Worm (Caenorhabditis elegans) whole organism, L4 larva: ENCODE measurements around the gene glr-2.

ENCODE experiments used
- F10B5.3 ChIP-seq: sonication (generic microtip); optimal IDR thresholded peaks from 2 replicates; lab custom pipeline; 2016; ENCODE audit warnings: mild to moderate bottlenecking, missing genetic modification characterization, missing compliant biosample characterization
- F26F4.8 ChIP-seq: fragments of 200-800 bp; sonication (Bioruptor generic); conservative IDR thresholded peaks from 2 replicates; pipeline ENCODE4 v1.3.6; 2022; ENCODE audit warnings: missing genetic modification characterization, missing compliant biosample characterization
- F49E8.2 ChIP-seq: sonication (generic microtip); optimal IDR thresholded peaks from 2 replicates; lab custom pipeline; 2016; ENCODE audit warnings: missing compliant biosample characterization, mild to moderate bottlenecking, missing genetic modification characterization, borderline replicate concordance
- T20F7.1 ChIP-seq: fragments of 200-800 bp; sonication (Bioruptor generic); optimal IDR thresholded peaks from 2 replicates; lab custom pipeline; 2018; ENCODE audit warnings: mild to moderate bottlenecking, missing genetic modification characterization, missing compliant biosample characterization
- T26A8.4 ChIP-seq: fragments of 200-800 bp; sonication (Bioruptor generic); IDR thresholded peaks from 2 replicates; pipeline ENCODE4 v1.3.6; 2022; ENCODE audit warnings: missing genetic modification characterization, missing compliant biosample characterization
- Y105C5A.15 ChIP-seq: fragments of 200-800 bp; sonication (Bioruptor generic); IDR thresholded peaks from 2 replicates; pipeline ENCODE4 v1.3.6; 2022; ENCODE audit warnings: missing genetic modification characterization, missing compliant biosample characterization
- Y48G9A.11 ChIP-seq: fragments of 200-800 bp; sonication (Bioruptor generic); IDR thresholded peaks from 2 replicates; pipeline ENCODE4 v1.3.6; 2022; ENCODE audit warnings: missing genetic modification reagents, missing genetic modification characterization, missing compliant biosample characterization
- Y75B8A.6 ChIP-seq: fragments of 200-800 bp; sonication (Bioruptor generic); IDR thresholded peaks from 2 replicates; pipeline ENCODE4 v1.3.6; 2022; ENCODE audit warnings: missing genetic modification reagents, missing genetic modification characterization, missing compliant biosample characterization
- ama-1 ChIP-seq: fragments of 150-350 bp; optimal IDR thresholded peaks from 2 replicates; lab custom pipeline; 2014; ENCODE audit warnings: inconsistent platforms, mixed read lengths
- ceh-20 ChIP-seq: fragments of 200-800 bp; sonication (Bioruptor generic); IDR thresholded peaks from 2 replicates; pipeline ENCODE4 v1.3.6; 2022; ENCODE audit warnings: missing genetic modification reagents, missing genetic modification characterization, missing compliant biosample characterization
- ceh-32 ChIP-seq: sonication (generic microtip); optimal IDR thresholded peaks from 2 replicates; lab custom pipeline; 2016; ENCODE audit warnings: mild to moderate bottlenecking, missing genetic modification characterization, missing compliant biosample characterization; ENCODE audit not compliant: poor library complexity
- ceh-44 ChIP-seq: fragments of 200-800 bp; sonication (Bioruptor generic); IDR thresholded peaks from 2 replicates; pipeline ENCODE4 v1.3.6; 2022; ENCODE audit warnings: missing genetic modification reagents, missing genetic modification characterization, missing compliant biosample characterization
- ceh-82 ChIP-seq: sonication (generic microtip); optimal IDR thresholded peaks from 2 replicates; lab custom pipeline; 2017; ENCODE audit warnings: missing biosample characterization, missing genetic modification characterization
- cey-2 ChIP-seq: sonication (generic microtip); optimal IDR thresholded peaks from 3 replicates; lab custom pipeline; 2017; ENCODE audit warnings: missing genetic modification characterization, mild to moderate bottlenecking, missing compliant biosample characterization, antibody characterized with exemption, borderline replicate concordance; ENCODE audit not compliant: insufficient read depth
- ctbp-1 ChIP-seq: fragments of 200-800 bp; sonication (Bioruptor generic); IDR thresholded peaks from 2 replicates; pipeline ENCODE4 v1.3.6; 2022; ENCODE audit warnings: missing genetic modification reagents, missing genetic modification characterization, missing compliant biosample characterization
- dmd-8 ChIP-seq: fragments of 200-800 bp; sonication (Bioruptor generic); IDR thresholded peaks from 2 replicates; pipeline ENCODE4 v1.3.6; 2022; ENCODE audit warnings: missing genetic modification characterization, missing compliant biosample characterization
- gei-8 ChIP-seq: fragments of 200-800 bp; sonication (Bioruptor generic); optimal IDR thresholded peaks from 2 replicates; lab custom pipeline; 2018; ENCODE audit warnings: mild to moderate bottlenecking, missing genetic modification characterization, missing compliant biosample characterization
- hif-1 ChIP-seq, 2 experiments: sonication (generic microtip); optimal IDR thresholded peaks; 2 replicates each; lab custom pipeline; 2016 to 2017; ENCODE audit warnings: missing compliant biosample characterization in 2 of 2, missing genetic modification characterization in 2 of 2, missing genetic modification reagents in 2 of 2, missing genotype in 2 of 2, mild to moderate bottlenecking in 1 of 2
- hlh-30 ChIP-seq: sonication (generic microtip); optimal IDR thresholded peaks from 2 replicates; lab custom pipeline; 2017; ENCODE audit warnings: antibody characterized with exemption, mild to moderate bottlenecking, missing genetic modification characterization, missing compliant biosample characterization; ENCODE audit not compliant: insufficient read depth
- jun-1 ChIP-seq: fragments of 150-350 bp; optimal IDR thresholded peaks from 2 replicates; lab custom pipeline; 2014; ENCODE audit warnings: missing biosample characterization, missing genetic modification reagents, missing genetic modification characterization
- lim-7 ChIP-seq: fragments of 200-800 bp; sonication (Bioruptor generic); IDR thresholded peaks from 2 replicates; pipeline ENCODE4 v1.3.6; 2022; ENCODE audit warnings: missing genetic modification characterization, missing compliant biosample characterization
- lin-13 ChIP-seq: fragments of 150-350 bp; optimal IDR thresholded peaks from 2 replicates; lab custom pipeline; 2014; ENCODE audit warnings: missing biosample characterization, missing genetic modification reagents, missing genetic modification characterization
- lin-15B ChIP-seq: fragments of 150-350 bp; sonication (generic microtip); optimal IDR thresholded peaks from 3 replicates; lab custom pipeline; 2014; ENCODE audit warnings: missing biosample characterization, missing genetic modification characterization
- lin-38 ChIP-seq: fragments of 200-800 bp; sonication (Bioruptor generic); IDR thresholded peaks from 2 replicates; pipeline ENCODE4 v1.3.6; 2022; ENCODE audit warnings: missing genetic modification reagents, missing genetic modification characterization, missing compliant biosample characterization
- lin-39 ChIP-seq: fragments of 150-350 bp; optimal IDR thresholded peaks from 2 replicates; lab custom pipeline; 2014; ENCODE audit warnings: missing biosample characterization, missing genetic modification reagents, missing genetic modification characterization
- lsy-2 ChIP-seq, 2 experiments: fragments of 150-350 bp in 1 of 2; sonication (generic microtip) in 1 of 2; optimal IDR thresholded peaks; 2 replicates each; lab custom pipeline; 2014 to 2017; ENCODE audit warnings: missing biosample characterization in 2 of 2, missing genetic modification characterization in 2 of 2
- madf-5 ChIP-seq, 2 experiments: fragments of 200-800 bp; sonication (Bioruptor generic); IDR thresholded peaks; 2 replicates each; pipeline ENCODE4 v1.3.6; 2022; ENCODE audit warnings: missing compliant biosample characterization in 2 of 2, missing genetic modification characterization in 2 of 2
- madf-9 ChIP-seq: fragments of 200-800 bp; sonication (Bioruptor generic); conservative IDR thresholded peaks from 2 replicates; pipeline ENCODE4 v1.3.6; 2022; ENCODE audit warnings: missing genetic modification reagents, missing genetic modification characterization, missing compliant biosample characterization
- mdl-1 ChIP-seq, 2 experiments: fragments of 150-350 bp in 1 of 2; sonication (generic microtip) in 1 of 2; optimal IDR thresholded peaks; 2 replicates each; lab custom pipeline; 2014 to 2017; ENCODE audit warnings: missing biosample characterization in 2 of 2, missing genetic modification characterization in 2 of 2
- mdt-29 ChIP-seq: fragments of 200-800 bp; sonication (Bioruptor generic); IDR thresholded peaks from 2 replicates; pipeline ENCODE4 v1.3.6; 2022; ENCODE audit warnings: missing genetic modification reagents, missing genetic modification characterization, missing compliant biosample characterization
- mxl-2 ChIP-seq: fragments of 200-800 bp; sonication (Bioruptor generic); conservative IDR thresholded peaks from 2 replicates; pipeline ENCODE4 v1.3.6; 2022; ENCODE audit warnings: missing genetic modification reagents, missing genetic modification characterization, missing compliant biosample characterization
- nhr-102 ChIP-seq: sonication (generic microtip); optimal IDR thresholded peaks from 2 replicates; lab custom pipeline; 2016; ENCODE audit warnings: mild to moderate bottlenecking, missing genetic modification characterization, moderate library complexity, missing compliant biosample characterization
- nhr-11 ChIP-seq: fragments of 150-350 bp; optimal IDR thresholded peaks from 2 replicates; lab custom pipeline; 2014; ENCODE audit warnings: missing biosample characterization, missing genetic modification characterization
- nhr-111 ChIP-seq: fragments of 200-800 bp; sonication (Bioruptor generic); optimal IDR thresholded peaks from 2 replicates; lab custom pipeline; 2018; ENCODE audit warnings: mild to moderate bottlenecking, missing genetic modification characterization, missing compliant biosample characterization
- nhr-237 ChIP-seq: sonication (generic microtip); optimal IDR thresholded peaks from 2 replicates; lab custom pipeline; 2017; ENCODE audit warnings: missing biosample characterization, missing genetic modification characterization
- nhr-25 ChIP-seq: sonication (generic microtip); optimal IDR thresholded peaks from 2 replicates; lab custom pipeline; 2017; ENCODE audit warnings: missing genetic modification characterization, mild to moderate bottlenecking, missing compliant biosample characterization, antibody characterized with exemption, moderate library complexity, borderline replicate concordance; ENCODE audit not compliant: insufficient read depth
- nhr-42 ChIP-seq: fragments of 200-800 bp; sonication (Bioruptor generic); IDR thresholded peaks from 2 replicates; pipeline ENCODE4 v1.3.6; 2022; ENCODE audit warnings: missing genetic modification characterization, missing compliant biosample characterization
- nhr-48 ChIP-seq: sonication (generic microtip); optimal IDR thresholded peaks from 2 replicates; lab custom pipeline; 2016; ENCODE audit warnings: mild to moderate bottlenecking, missing genetic modification characterization, missing compliant biosample characterization
- nhr-76 ChIP-seq: fragments of 150-350 bp; optimal IDR thresholded peaks from 2 replicates; lab custom pipeline; 2014; ENCODE audit warnings: missing biosample characterization, missing genetic modification characterization
- php-3 ChIP-seq: fragments of 200-800 bp; sonication (Bioruptor generic); IDR thresholded peaks from 2 replicates; pipeline ENCODE4 v1.3.6; 2022; ENCODE audit warnings: missing genetic modification reagents, missing genetic modification characterization, missing compliant biosample characterization
- rbr-2 ChIP-seq: sonication (generic microtip); optimal IDR thresholded peaks from 2 replicates; lab custom pipeline; 2016; ENCODE audit warnings: missing genotype, missing genetic modification characterization, missing compliant biosample characterization
- snpc-1.2 ChIP-seq: fragments of 200-800 bp; sonication (Bioruptor generic); IDR thresholded peaks from 2 replicates; pipeline ENCODE4 v1.3.6; 2022; ENCODE audit warnings: missing genetic modification reagents, missing genetic modification characterization, missing compliant biosample characterization
- snpc-4 ChIP-seq: fragments of 150-350 bp; optimal IDR thresholded peaks from 2 replicates; lab custom pipeline; 2014; ENCODE audit warnings: missing biosample characterization, missing genetic modification characterization
- spr-3 ChIP-seq: fragments of 200-800 bp; sonication (Bioruptor generic); optimal IDR thresholded peaks from 2 replicates; lab custom pipeline; 2018; ENCODE audit warnings: mild to moderate bottlenecking, missing genetic modification characterization, missing compliant biosample characterization
- tag-97 ChIP-seq: fragments of 200-800 bp; sonication (Bioruptor generic); IDR thresholded peaks from 2 replicates; pipeline ENCODE4 v1.3.6; 2022; ENCODE audit warnings: missing genetic modification characterization, missing compliant biosample characterization
- unc-130 ChIP-seq: sonication (generic microtip); optimal IDR thresholded peaks from 2 replicates; lab custom pipeline; 2016; ENCODE audit warnings: missing genetic modification reagents, missing genetic modification characterization, missing compliant biosample characterization
- unc-39 ChIP-seq: sonication (generic microtip); optimal IDR thresholded peaks from 2 replicates; lab custom pipeline; 2017; ENCODE audit warnings: missing biosample characterization, missing genetic modification characterization
- vab-7 ChIP-seq: fragments of 200-800 bp; sonication (Bioruptor generic); IDR thresholded peaks from 2 replicates; pipeline ENCODE4 v1.3.6; 2022; ENCODE audit warnings: missing genetic modification reagents, missing genetic modification characterization, missing compliant biosample characterization
- zfp-3 ChIP-seq: fragments of 200-800 bp; sonication (Bioruptor generic); conservative IDR thresholded peaks from 2 replicates; pipeline ENCODE4 v1.3.6; 2022; ENCODE audit warnings: missing genetic modification reagents, missing genetic modification characterization, missing compliant biosample characterization
- zip-11 ChIP-seq: fragments of 200-800 bp; sonication (Bioruptor generic); IDR thresholded peaks from 2 replicates; pipeline ENCODE4 v1.3.6; 2022; ENCODE audit warnings: missing genetic modification characterization, missing compliant biosample characterization
- ztf-7 ChIP-seq: fragments of 150-350 bp; optimal IDR thresholded peaks from 2 replicates; lab custom pipeline; 2014; ENCODE audit warnings: missing biosample characterization, missing genetic modification characterization

glr-2 gene

ce11 chrIII:7155631-7156030 is 10.9 kb upstream of the glr-2 start (continued):
- TF ChIP-seq lin-13 = no peak
- TF ChIP-seq Y105C5A.15 (GFP tag; lab: Robert Waterston, UW) = no peak
- TF ChIP-seq madf-5 (GFP tag; IDR thresholded peaks at IDR 0.05; lab: Robert Waterston, UW) = no peak
- TF ChIP-seq ceh-82 (tag; lab: Kevin White, UChicago) = no peak
- TF ChIP-seq T26A8.4 (GFP tag; lab: Robert Waterston, UW) = peak; percentile 89
- 0 out of 2 replicates have a peak, but pooled peaks have one; percentile 46 for TF ChIP-seq zfp-3
- TF ChIP-seq lsy-2 (tag; optimal IDR thresholded peaks at IDR 0.05; lab: Kevin White, UChicago) = peak; percentile 88 to 90
- TF ChIP-seq T20F7.1 = peak; percentile 77
- TF ChIP-seq nhr-102 = peak; percentile 82
- peak; percentile 20 for TF ChIP-seq spr-3 (GFP tag; lab: Kevin White, UChicago)
- TF ChIP-seq ama-1 (lab: Kevin White, UChicago) = peak; percentile 90
- TF ChIP-seq cey-2 (tag; lab: Kevin White, UChicago) = no peak
- peak; percentile 2 for TF ChIP-seq nhr-237 (tag; lab: Kevin White, UChicago)
- TF ChIP-seq ceh-44 = no peak
- no peak for TF ChIP-seq F26F4.8 (GFP tag; lab: Robert Waterston, UW)
- peak; percentile 92 for TF ChIP-seq rbr-2
- no peak for TF ChIP-seq lim-7 (GFP tag; lab: Robert Waterston, UW)
- TF ChIP-seq madf-9 = peak; percentile 50; the same call in 1 of the 2 replicates
- TF ChIP-seq nhr-42 (GFP tag; lab: Robert Waterston, UW) = peak; percentile 70; the same call in 1 of the 2 replicates
- TF ChIP-seq lin-15B (tag; lab: Kevin White, UChicago) = no peak
- TF ChIP-seq dmd-8 (GFP tag; lab: Robert Waterston, UW) = no peak
- TF ChIP-seq ztf-7 (tag; lab: Kevin White, UChicago) = no peak
- TF ChIP-seq hif-1 (tag; optimal IDR thresholded peaks at IDR 0.05; lab: Kevin White, UChicago) = peak; percentile 23 to 82
- TF ChIP-seq ctbp-1 (GFP tag; lab: Robert Waterston, UW) = peak; percentile 97
- TF ChIP-seq nhr-11 (tag; lab: Kevin White, UChicago) = peak; percentile 81
- TF ChIP-seq mdl-1 (tag; optimal IDR thresholded peaks at IDR 0.05; lab: Kevin White, UChicago) = peak; percentile 99
- peak; percentile 69 for TF ChIP-seq lin-38
- no peak for TF ChIP-seq snpc-4 (tag; lab: Kevin White, UChicago)
- no peak for TF ChIP-seq lin-39 (tag; lab: Kevin White, UChicago)
- TF ChIP-seq tag-97 (GFP tag; lab: Robert Waterston, UW) = no peak
- TF ChIP-seq php-3 (GFP tag; lab: Robert Waterston, UW) = peak; percentile 82
- TF ChIP-seq ceh-32 = peak; percentile 43
- no peak for TF ChIP-seq F10B5.3 (tag; lab: Kevin White, UChicago)
- TF ChIP-seq nhr-76 = peak; percentile 54
- peak; percentile 86 for TF ChIP-seq ceh-20 (GFP tag; lab: Robert Waterston, UW)
- TF ChIP-seq nhr-25 (tag; lab: Kevin White, UChicago) = peak; percentile 83
- TF ChIP-seq hlh-30 (tag; lab: Kevin White, UChicago) = peak; percentile 98
- TF ChIP-seq zip-11 (GFP tag; lab: Robert Waterston, UW) = no peak
- peak; percentile 93 for TF ChIP-seq nhr-48 (tag; lab: Kevin White, UChicago)
- TF ChIP-seq jun-1 = peak; percentile 82
- no peak for TF ChIP-seq vab-7 (GFP tag; lab: Robert Waterston, UW)
- TF ChIP-seq nhr-111 (GFP tag; lab: Kevin White, UChicago) = no peak
- TF ChIP-seq Y75B8A.6 (GFP tag; lab: Robert Waterston, UW) = no peak
- no peak for TF ChIP-seq snpc-1.2 (GFP tag; lab: Robert Waterston, UW)
- TF ChIP-seq Y48G9A.11 (GFP tag; lab: Robert Waterston, UW) = no peak
- no peak for TF ChIP-seq mxl-2
- peak; percentile 85 for TF ChIP-seq gei-8 (GFP tag; lab: Kevin White, UChicago)
- no peak for TF ChIP-seq unc-130 (GFP tag; lab: Kevin White, UChicago)
- peak; percentile 77 for TF ChIP-seq mdt-29
- TF ChIP-seq F49E8.2 = no peak
- TF ChIP-seq unc-39 (tag; lab: Kevin White, UChicago) = no peak
